Fruit fly (Drosophila melanogaster) whole organism, prepupa: ENCODE data around the gene zen2.

Source experiments
- CG10669 ChIP-seq: fragments of 200-800 bp; sonication (Bioruptor generic); optimal IDR thresholded peaks from 3 replicates; lab custom pipeline; 2018; ENCODE audit warnings: missing biosample characterization, mild to moderate bottlenecking, missing genetic modification characterization, moderate library complexity
- Hr4 ChIP-seq: fragments of 200-800 bp; sonication (Bioruptor generic); optimal IDR thresholded peaks from 3 replicates; lab custom pipeline; 2016; ENCODE audit warnings: missing biosample characterization, missing genetic modification characterization
- cyc ChIP-seq: fragments of 200-800 bp; sonication (Bioruptor generic); optimal IDR thresholded peaks from 3 replicates; lab custom pipeline; 2016; ENCODE audit warnings: missing biosample characterization, missing genetic modification characterization
- fd85E ChIP-seq: fragments of 200-800 bp; sonication (Bioruptor generic); optimal IDR thresholded peaks from 3 replicates; lab custom pipeline; 2016; ENCODE audit warnings: missing biosample characterization, missing genetic modification characterization
- ss ChIP-seq, 2 experiments: fragments of 200-800 bp; sonication (Bioruptor generic); optimal IDR thresholded peaks; 2 replicates in 1 of 2; 3 replicates in 1 of 2; lab custom pipeline; 2017 to 2018; ENCODE audit warnings: mild to moderate bottlenecking in 2 of 2, missing biosample characterization in 2 of 2, missing genetic modification characterization in 2 of 2, moderate library complexity in 1 of 2

DNA sequence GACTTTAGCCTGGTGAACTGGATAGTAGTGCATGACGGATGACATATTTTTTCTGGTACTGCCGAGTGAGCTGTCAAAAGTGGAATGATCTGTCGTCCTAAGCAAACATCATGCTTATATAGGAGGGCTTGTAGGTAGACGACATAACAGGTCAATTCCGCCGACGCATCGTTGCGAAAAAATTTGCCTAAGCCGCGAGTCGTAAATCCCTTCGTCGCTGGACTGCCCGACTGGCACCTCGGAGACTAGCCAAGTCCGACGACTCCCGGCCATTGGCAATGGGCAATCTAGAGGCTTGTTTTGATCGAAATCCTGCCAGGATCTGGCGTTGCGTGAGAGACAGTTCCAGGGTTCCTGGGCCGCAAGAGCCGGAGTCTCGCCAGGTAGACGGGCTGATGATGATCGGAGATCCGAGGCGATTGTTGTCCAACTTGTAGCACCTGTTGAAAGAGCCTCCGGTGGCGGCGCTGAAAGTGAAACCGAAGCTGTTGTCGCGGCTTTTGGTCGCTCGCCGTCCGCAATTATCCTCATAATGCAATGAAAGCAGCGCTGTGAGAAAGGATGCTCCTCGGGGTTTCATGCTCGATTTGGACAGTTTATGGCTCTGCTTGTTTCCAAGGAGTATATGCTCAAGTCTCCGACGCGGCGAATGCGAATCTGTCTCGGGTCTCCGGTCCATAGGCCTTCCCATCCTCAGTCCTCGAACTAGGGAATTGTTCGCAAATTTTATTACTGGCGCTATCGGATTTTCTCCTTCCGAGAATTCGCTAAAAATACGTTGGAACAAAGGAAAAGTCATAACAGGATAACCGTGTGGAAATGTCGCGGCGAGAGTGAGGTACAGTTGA is 10.4 kb upstream of the zen2 start, which contains the start of gene zen:
- TF ChIP-seq cyc (GFP tag; lab: Kevin White, UChicago) (no peak), ss (GFP tag; optimal IDR thresholded peaks at IDR 0.05; lab: Kevin White, UChicago) (no peak), Hr4 (GFP tag; lab: Kevin White, UChicago) (no peak), CG10669 (no peak), fd85E (GFP tag; lab: Kevin White, UChicago) (no peak)
